Fruit fly (Drosophila melanogaster): ENCODE data around the gene Vdup1.

DNA sequence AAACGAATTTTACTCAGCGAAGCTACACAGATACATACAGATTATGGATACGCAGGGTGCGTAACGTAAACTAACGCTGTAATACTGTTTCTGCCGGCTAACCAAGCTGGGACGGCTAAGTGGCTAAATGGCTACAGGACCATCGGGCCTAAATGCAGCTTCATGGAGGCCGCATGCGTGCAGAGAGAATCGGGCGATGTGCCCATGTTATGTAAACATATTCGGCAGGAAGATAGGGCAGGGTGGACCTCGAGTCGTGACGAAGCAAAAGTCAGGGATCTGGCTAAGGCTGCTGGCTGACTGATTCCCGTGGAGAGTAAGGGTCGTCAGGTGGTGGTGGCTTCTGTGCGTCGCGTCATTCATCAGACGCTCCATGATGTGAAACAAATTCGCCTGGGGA, 25.1 kb downstream of the Vdup1 start:
- no peak for TF ChIP-seq CG10631 (GFP tag; optimal IDR thresholded peaks at IDR 0.05)
- no peak for TF ChIP-seq CG6163 (GFP tag; IDR thresholded peaks at IDR 0.05)
